Fruit fly (Drosophila melanogaster): ENCODE measurements around the gene CG14073.

CG14073 gene

DNA sequence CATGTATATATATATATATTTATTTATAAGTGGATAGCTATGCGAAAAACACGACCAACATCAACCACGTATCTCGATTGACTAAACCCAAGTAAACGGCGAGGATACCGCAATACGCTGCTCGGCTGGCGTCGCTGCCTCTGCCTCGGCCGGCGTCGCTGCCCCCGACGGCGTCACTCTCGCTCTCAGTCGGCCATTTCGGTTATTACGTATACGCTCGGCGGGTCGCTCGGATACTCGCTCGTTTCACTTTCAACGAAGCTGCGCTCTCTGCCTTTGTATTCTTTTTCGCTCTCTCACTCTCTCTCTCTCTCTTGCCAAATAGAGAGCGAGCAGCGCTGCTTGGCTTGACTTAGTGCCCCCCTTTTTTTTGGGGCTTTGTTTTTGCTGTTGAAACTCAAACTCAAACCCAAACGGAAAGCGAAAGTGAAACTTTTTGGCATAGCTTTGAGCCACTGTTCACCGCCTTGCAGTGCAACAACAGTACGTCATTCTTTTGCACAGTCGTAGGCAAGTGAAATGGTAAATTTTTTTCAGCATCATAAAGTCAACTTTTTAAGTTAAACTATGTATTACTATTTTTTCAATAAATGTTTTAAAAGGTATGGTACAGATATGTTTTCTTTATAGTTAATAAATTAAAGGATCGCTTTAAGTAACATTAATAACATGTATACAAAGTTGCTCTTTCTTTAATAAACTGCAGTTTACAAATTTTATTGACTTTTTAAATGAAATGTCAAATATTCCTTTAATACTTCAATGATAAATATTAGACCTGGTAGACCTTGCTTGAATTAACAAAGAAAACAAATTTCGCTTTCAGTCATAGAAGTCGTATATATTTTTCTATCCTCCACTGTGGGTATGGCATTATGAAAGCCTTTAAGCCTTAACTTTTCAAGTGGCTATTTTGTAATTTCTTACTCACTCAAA lies 54.5 kb downstream of the CG14073 start (continued):
- TF ChIP-seq Ada2b (GFP tag; IDR thresholded peaks at IDR 0.05) (0 out of 2 replicates have a peak, but pooled peaks have one; percentile 19), gcm (GFP tag; optimal IDR thresholded peaks at IDR 0.05) (peak; percentile 1), hkb (optimal IDR thresholded peaks at IDR 0.05) (no peak), hkb (GFP tag; IDR thresholded peaks at IDR 0.05) (no peak; the same call in 1 of the 2 replicates), CG2875 (GFP tag; optimal IDR thresholded peaks at IDR 0.05) (no peak), CG18262 (tag; optimal IDR thresholded peaks at IDR 0.05) (peak; percentile 36), CG6254 (GFP tag; optimal IDR thresholded peaks at IDR 0.05) (peak; percentile 55), HLH4C (GFP tag; IDR thresholded peaks at IDR 0.05; ENCODE audit: partially characterized antibody) (peak; percentile 11; the same call in 1 of the 3 replicates), Dll (GFP tag; IDR thresholded peaks at IDR 0.05; ENCODE audit: partially characterized antibody) (no peak), zfh1 (GFP tag; IDR thresholded peaks at IDR 0.05) (peak; percentile 7; the same call in 1 of the 3 replicates), Xrp1 (GFP tag; IDR thresholded peaks at IDR 0.05) (peak; percentile 27; the same call in 1 of the 2 replicates), CrebB (tag; optimal IDR thresholded peaks at IDR 0.05) (peak; percentile 48), Dbx (GFP tag; IDR thresholded peaks at IDR 0.05) (peak; percentile 18; the same call in 1 of the 3 replicates), CG12071 (GFP tag; optimal IDR thresholded peaks at IDR 0.05) (peak; percentile 50), CG14441 (GFP tag; IDR thresholded peaks at IDR 0.05) (peak; percentile 27; the same call in 1 of the 2 replicates), CG34376 (GFP tag; optimal IDR thresholded peaks at IDR 0.05) (peak; percentile 47), sim (GFP tag; IDR thresholded peaks at IDR 0.05) (0 out of 2 replicates have a peak, but pooled peaks have one; percentile 45), Sry-β (GFP tag; optimal IDR thresholded peaks at IDR 0.05) (no peak), yki (optimal IDR thresholded peaks at IDR 0.05) (peak; percentile 80), Tbp (GFP tag; optimal IDR thresholded peaks at IDR 0.05) (no peak), sd (tag; optimal IDR thresholded peaks at IDR 0.05) (peak; percentile 33), rib (GFP tag; IDR thresholded peaks at IDR 0.05) (peak; percentile 42; the same call in 1 of the 2 replicates), Drgx (GFP tag; IDR thresholded peaks at IDR 0.05) (peak; percentile 69; the same call in 1 of the 2 replicates), tio (GFP tag; optimal IDR thresholded peaks at IDR 0.05) (peak; percentile 16), so (GFP tag; IDR thresholded peaks at IDR 0.05) (no peak; the same call in 1 of the 3 replicates), bsh (GFP tag; optimal IDR thresholded peaks at IDR 0.05) (peak in 1 of 2 experiments; percentile 35), CG10431 (GFP tag; optimal IDR thresholded peaks at IDR 0.05) (peak; percentile 44), sens (GFP tag) (peak; percentile 70), CG18599 (GFP tag; optimal IDR thresholded peaks at IDR 0.05) (no peak), TFAM (GFP tag; optimal IDR thresholded peaks at IDR 0.05) (no peak), CG15479 (GFP tag; optimal IDR thresholded peaks at IDR 0.05) (no peak), wdn (GFP tag; IDR thresholded peaks at IDR 0.05) (no peak), Sox100B (GFP tag; optimal IDR thresholded peaks at IDR 0.05) (peak; percentile 65), Dp (GFP tag; optimal IDR thresholded peaks at IDR 0.05) (no peak), Gsc (GFP tag; IDR thresholded peaks at IDR 0.05) (no peak), CG6854 (GFP tag; optimal IDR thresholded peaks at IDR 0.05) (peak; percentile 8), CG12659 (GFP tag; optimal IDR thresholded peaks at IDR 0.05) (no peak), Deaf1 (tag; optimal IDR thresholded peaks at IDR 0.05) (peak; percentile 97), CG8944 (GFP tag; optimal IDR thresholded peaks at IDR 0.05) (no peak), Sox102F (GFP tag; optimal IDR thresholded peaks at IDR 0.05) (peak; percentile 66), mirr (GFP tag; optimal IDR thresholded peaks at IDR 0.05) (peak; percentile 46), Bgb (GFP tag; IDR thresholded peaks at IDR 0.05; ENCODE audit: partially characterized antibody) (peak; percentile 18; the same call in 1 of the 2 replicates), CG17359 (tag; optimal IDR thresholded peaks at IDR 0.05) (peak; percentile 33), CG8290 (GFP tag; optimal IDR thresholded peaks at IDR 0.05) (no peak), CG8290 (tag; optimal IDR thresholded peaks at IDR 0.05) (peak; percentile 21 to 54), trh (GFP tag; optimal IDR thresholded peaks at IDR 0.05) (no peak), pita (GFP tag; optimal IDR thresholded peaks at IDR 0.05) (no peak)

All from whole organism, embryonic.